Worm (Caenorhabditis elegans) whole organism, L4/young adult: Measurements from ENCODE around the gene F34H10.3.

Source experiments
- W03F9.2 ChIP-seq: fragments of 150-350 bp; optimal IDR thresholded peaks from 2 replicates; lab custom pipeline; 2014; ENCODE audit warnings: missing biosample characterization, missing genetic modification characterization
- dao-5 ChIP-seq: sonication (generic microtip); optimal IDR thresholded peaks from 2 replicates; lab custom pipeline; 2016; ENCODE audit warnings: missing genotype, missing genetic modification characterization, moderate library complexity, missing compliant biosample characterization
- him-1 ChIP-seq: sonication (generic microtip); optimal IDR thresholded peaks from 2 replicates; lab custom pipeline; 2016; ENCODE audit warnings: missing genotype, missing genetic modification reagents, missing genetic modification characterization, missing compliant biosample characterization

ce11 chrX:9597299-9597698 lies 37.5 kb downstream of the F34H10.3 start:
- TF ChIP-seq him-1 (tag; lab: Kevin White, UChicago) (no peak), W03F9.2 (tag; lab: Kevin White, UChicago) (no peak), dao-5 (tag; lab: Kevin White, UChicago) (no peak)
